Worm (Caenorhabditis elegans) whole organism, early embryonic: ENCODE results near the gene perm-3.

Experiments
- F13C5.2 ChIP-seq: sonication (generic microtip); optimal IDR thresholded peaks from 2 replicates; lab custom pipeline; 2017; ENCODE audit warnings: mild to moderate bottlenecking, missing genetic modification characterization, inconsistent platforms, missing compliant biosample characterization
- aly-1 ChIP-seq: sonication (generic microtip); optimal IDR thresholded peaks from 2 replicates; lab custom pipeline; 2016; ENCODE audit warnings: missing genetic modification characterization, missing compliant biosample characterization
- ama-1 ChIP-seq: fragments of 150-350 bp; optimal IDR thresholded peaks from 2 replicates; lab custom pipeline; 2014
- ceh-13 ChIP-seq: fragments of 200-800 bp; sonication (Bioruptor generic); optimal IDR thresholded peaks from 2 replicates; lab custom pipeline; 2018; ENCODE audit warnings: mild to moderate bottlenecking, missing genetic modification characterization, missing compliant biosample characterization
- ets-7 ChIP-seq: sonication (generic microtip); optimal IDR thresholded peaks from 2 replicates; lab custom pipeline; 2016; ENCODE audit warnings: missing genotype, missing genetic modification characterization, missing compliant biosample characterization
- flt-1 ChIP-seq: fragments of 200-800 bp; sonication (Bioruptor generic); IDR thresholded peaks from 2 replicates; pipeline ENCODE4 v1.3.6; 2022; ENCODE audit warnings: missing genetic modification characterization, missing compliant biosample characterization
- hmbx-1 ChIP-seq: sonication (generic microtip); optimal IDR thresholded peaks from 2 replicates; lab custom pipeline; 2016; ENCODE audit warnings: mild to moderate bottlenecking, missing genetic modification characterization, missing compliant biosample characterization
- hmg-4 ChIP-seq: fragments of 200-800 bp; sonication (Bioruptor generic); optimal IDR thresholded peaks from 2 replicates; lab custom pipeline; 2018; ENCODE audit warnings: mild to moderate bottlenecking, missing genetic modification characterization, missing compliant biosample characterization
- pes-1 ChIP-seq: fragments of 200-800 bp; sonication (Bioruptor generic); IDR thresholded peaks from 2 replicates; pipeline ENCODE4 v1.3.6; 2022; ENCODE audit warnings: missing genetic modification reagents, missing genetic modification characterization, missing compliant biosample characterization
- scrt-1 ChIP-seq: fragments of 200-800 bp; sonication (Bioruptor generic); IDR thresholded peaks from 2 replicates; pipeline ENCODE4 v1.3.6; 2022; ENCODE audit warnings: missing genetic modification characterization, missing compliant biosample characterization
- sea-1 ChIP-seq: fragments of 200-800 bp; sonication (Bioruptor generic); conservative IDR thresholded peaks from 2 replicates; pipeline ENCODE4 v1.3.6; 2022; ENCODE audit warnings: missing genetic modification characterization, missing compliant biosample characterization
- tbx-37 ChIP-seq: fragments of 200-800 bp; sonication (Bioruptor generic); conservative IDR thresholded peaks from 2 replicates; pipeline ENCODE4 v1.3.6; 2022; ENCODE audit warnings: missing genetic modification reagents, missing genetic modification characterization, missing compliant biosample characterization

DNA sequence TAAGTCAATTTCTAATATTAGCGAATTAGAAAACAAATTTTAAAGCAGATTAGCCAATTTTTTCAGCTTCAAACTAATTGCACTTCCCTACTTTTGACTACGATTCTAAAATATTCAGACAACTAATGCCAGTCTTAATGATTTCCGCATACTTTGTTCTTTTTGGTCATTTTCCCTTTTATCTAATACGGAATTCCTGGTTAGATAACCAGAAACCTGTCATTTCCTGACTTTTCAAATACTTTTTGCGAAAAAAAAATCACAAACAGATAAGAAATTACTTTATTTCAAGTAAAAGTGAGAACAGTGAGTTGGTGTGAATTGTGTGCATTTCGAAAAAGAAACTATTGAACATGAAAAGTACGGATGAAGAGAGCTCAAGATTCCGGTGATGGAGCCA lies 14.5 kb downstream of the perm-3 start:
- TF ChIP-seq hmg-4 (GFP tag; lab: Kevin White, UChicago) (no peak), aly-1 (tag; lab: Kevin White, UChicago) (no peak), ets-7 (tag; lab: Kevin White, UChicago) (no peak), tbx-37 (GFP tag; lab: Robert Waterston, UW) (no peak), F13C5.2 (tag; lab: Kevin White, UChicago) (no peak), ama-1 (lab: Kevin White, UChicago) (no peak), pes-1 (GFP tag; lab: Robert Waterston, UW) (no peak), ceh-13 (no peak), hmbx-1 (tag; lab: Kevin White, UChicago) (no peak), flt-1 (GFP tag; lab: Robert Waterston, UW) (no peak), sea-1 (GFP tag; lab: Robert Waterston, UW) (no peak), scrt-1 (GFP tag; lab: Robert Waterston, UW) (no peak)
